Fruit fly (Drosophila melanogaster): ENCODE data around the gene Tps1.

Gene Tps1

dm6 chr2L:4377747-4378146 is 10.4 kb upstream of the Tps1 start:
- TF ChIP-seq Sin3A (optimal IDR thresholded peaks at IDR 0.05) (no peak), h (optimal IDR thresholded peaks at IDR 0.05) (no peak), insv (optimal IDR thresholded peaks at IDR 0.05) (no peak), ttk (optimal IDR thresholded peaks at IDR 0.05) (no peak), psq (optimal IDR thresholded peaks at IDR 0.05) (no peak), Myc (optimal IDR thresholded peaks at IDR 0.05) (no peak)

DNA sequence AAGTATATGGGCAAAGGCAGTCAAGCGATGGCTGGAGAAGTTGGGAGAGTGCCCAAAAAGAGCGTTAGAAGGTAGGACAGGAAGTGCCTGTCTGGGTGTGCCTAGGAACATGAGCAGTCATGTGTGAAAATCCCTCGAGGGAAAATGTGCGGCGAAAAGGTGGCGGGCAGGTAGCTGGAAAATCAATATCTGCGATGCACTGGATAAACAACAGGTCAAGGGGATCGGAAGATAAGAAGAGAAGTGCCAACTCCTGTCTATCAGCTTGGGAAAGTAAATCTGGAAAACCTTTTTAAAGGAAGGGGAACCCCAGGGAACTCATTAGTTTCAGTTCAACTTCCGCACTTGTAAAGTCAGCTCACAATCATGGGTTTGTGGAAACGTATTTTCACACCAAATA is 9.7 kb upstream of the Tps1 start:
- TF ChIP-seq Sin3A (optimal IDR thresholded peaks at IDR 0.05) (no peak), Myc (optimal IDR thresholded peaks at IDR 0.05) (no peak)

DNA sequence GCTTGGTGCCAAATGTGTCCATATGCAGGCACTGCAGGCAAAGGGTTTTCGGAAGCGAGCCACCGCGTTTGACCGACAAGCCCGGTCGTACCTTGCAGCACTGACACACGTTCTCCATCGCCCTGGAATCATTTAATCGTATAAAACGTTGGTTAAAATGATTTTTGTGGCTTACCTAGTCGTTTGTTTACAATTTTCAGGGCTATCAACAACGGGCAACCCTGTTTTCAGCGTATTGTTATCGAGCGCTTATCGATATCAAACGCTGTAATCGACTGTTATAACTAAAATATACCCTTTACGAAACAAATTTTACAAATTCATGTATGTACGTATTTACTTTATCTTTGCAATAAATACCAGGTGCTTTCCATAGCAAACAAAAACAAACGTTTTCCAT is 5.6 kb upstream of the Tps1 start, which contains the start of gene CG17612:
TSS of gene CG17612 (minus strand) at position 214 of the 400 bp plus-strand sequence.
- TF ChIP-seq Sin3A (optimal IDR thresholded peaks at IDR 0.05) (no peak), Myc (optimal IDR thresholded peaks at IDR 0.05) (no peak), insv (optimal IDR thresholded peaks at IDR 0.05) (no peak), psq (optimal IDR thresholded peaks at IDR 0.05) (no peak), ttk (optimal IDR thresholded peaks at IDR 0.05) (no peak), h (optimal IDR thresholded peaks at IDR 0.05) (no peak)

- no peak for TF ChIP-seq Sin3A (optimal IDR thresholded peaks at IDR 0.05)
- no peak for TF ChIP-seq ttk (optimal IDR thresholded peaks at IDR 0.05)
- no peak for TF ChIP-seq psq (optimal IDR thresholded peaks at IDR 0.05)
- no peak for TF ChIP-seq Myc (optimal IDR thresholded peaks at IDR 0.05)
- no peak for TF ChIP-seq insv (optimal IDR thresholded peaks at IDR 0.05)
- TF ChIP-seq h (optimal IDR thresholded peaks at IDR 0.05), result no peak
Measured at dm6 chr2L:4385387-4386279, 2.5 kb upstream of the Tps1 start, which contains the start of gene Vps53. TSS of gene Vps53 (minus strand) at chr2L:4386062.

DNA sequence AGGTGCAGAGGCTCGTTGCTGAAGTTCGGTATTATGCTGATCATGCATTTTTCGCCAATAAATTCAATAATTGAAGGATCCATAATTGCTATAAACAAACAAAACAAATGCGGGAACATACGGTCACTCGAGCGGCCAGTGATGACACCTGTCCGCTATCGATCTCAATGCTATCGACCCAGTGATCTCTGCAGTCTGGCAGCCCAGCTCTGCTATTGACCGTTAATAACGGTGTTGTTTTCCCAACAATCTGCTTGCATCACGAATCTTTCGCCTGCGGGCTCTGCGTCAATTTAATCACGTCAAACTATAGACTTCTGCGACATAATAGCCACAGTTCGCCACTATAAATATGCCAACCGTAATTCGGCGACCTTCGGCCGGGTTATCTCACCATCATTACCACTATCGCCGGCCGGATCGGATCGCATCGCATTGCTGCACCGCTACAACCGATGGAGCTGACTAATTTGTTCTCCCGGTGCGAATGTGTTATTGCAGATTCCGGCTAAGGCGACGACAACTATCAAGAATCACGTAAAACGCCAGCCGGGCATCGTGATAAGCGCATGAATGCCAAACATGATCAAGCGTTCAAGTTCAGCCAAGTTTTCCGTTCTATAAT is 1.1 kb upstream of the Tps1 start, which contains the start of gene Psf2:
TSS of gene Psf2 (minus strand) at position 431 of the 625 bp plus-strand sequence.
- TF ChIP-seq insv (optimal IDR thresholded peaks at IDR 0.05), result no peak
- no peak for TF ChIP-seq ttk (optimal IDR thresholded peaks at IDR 0.05)
- no peak for TF ChIP-seq Myc (optimal IDR thresholded peaks at IDR 0.05)
- TF ChIP-seq psq (optimal IDR thresholded peaks at IDR 0.05), result no peak
- TF ChIP-seq Sin3A (optimal IDR thresholded peaks at IDR 0.05), result no peak
- TF ChIP-seq h (optimal IDR thresholded peaks at IDR 0.05), result no peak

DNA sequence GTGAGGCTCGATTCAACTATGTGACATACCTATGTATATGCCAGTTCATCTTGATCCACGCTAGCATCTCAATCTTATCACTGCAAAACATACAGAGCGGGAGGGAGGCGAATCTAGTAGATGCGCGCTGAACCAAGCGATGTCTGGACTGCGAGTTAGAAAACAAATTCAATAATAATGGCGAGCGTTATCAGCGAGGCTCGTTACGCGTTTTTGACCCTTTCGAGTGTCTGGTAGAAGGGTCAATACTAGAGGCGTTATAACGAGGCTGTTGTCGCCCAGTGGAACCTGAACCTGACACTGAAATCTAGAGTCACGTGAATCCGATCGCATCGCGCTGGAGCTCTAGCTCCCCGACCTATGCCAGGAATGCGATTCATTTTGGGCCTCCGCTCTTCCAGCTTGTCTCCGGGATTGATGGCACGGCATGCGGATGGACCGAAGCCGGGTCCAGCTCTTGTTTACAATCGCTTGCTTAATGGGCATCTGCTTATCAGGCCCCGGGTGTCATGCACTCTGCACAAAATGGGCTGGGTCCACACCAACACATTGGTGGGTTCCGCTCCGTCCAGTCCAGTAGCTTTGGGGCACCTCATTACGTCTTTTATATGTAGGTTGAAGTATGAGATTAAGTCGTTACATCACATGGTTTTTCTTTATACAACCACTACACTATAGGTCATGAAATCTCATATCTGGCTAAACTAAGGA is 1.4 kb downstream of the Tps1 start:
- no peak for TF ChIP-seq ttk (optimal IDR thresholded peaks at IDR 0.05)
- TF ChIP-seq psq (optimal IDR thresholded peaks at IDR 0.05), result no peak
- no peak for TF ChIP-seq Sin3A (optimal IDR thresholded peaks at IDR 0.05)
- no peak for TF ChIP-seq Myc (optimal IDR thresholded peaks at IDR 0.05)
- no peak for TF ChIP-seq insv (optimal IDR thresholded peaks at IDR 0.05)
- TF ChIP-seq h (optimal IDR thresholded peaks at IDR 0.05), result no peak

DNA sequence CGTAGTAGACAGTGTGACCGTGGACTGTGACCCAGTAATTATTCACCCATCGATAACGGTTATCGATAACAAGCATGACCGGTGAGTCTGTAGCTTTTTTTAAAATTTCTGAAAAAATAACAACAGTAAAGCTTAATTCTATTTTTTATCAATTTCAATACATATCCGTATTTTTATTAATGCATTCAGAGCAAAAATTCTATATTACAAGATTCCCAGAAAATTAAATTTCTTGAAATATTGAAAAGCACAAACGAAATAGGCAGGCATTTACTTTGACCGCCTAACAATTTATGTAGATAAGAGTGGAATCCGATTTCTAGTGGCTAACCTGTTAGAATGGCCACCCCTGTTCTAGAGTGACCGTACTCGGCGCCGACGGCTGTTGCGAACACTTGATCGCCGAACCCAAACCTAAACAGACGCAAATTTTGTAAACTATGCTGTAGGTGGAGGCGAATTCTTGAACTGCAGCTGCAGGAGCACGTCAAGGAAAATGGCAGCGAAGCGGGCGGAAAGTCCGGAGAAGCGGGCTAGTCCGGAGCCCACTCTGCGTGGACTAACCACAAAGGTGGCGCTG is 5.8 kb downstream of the Tps1 start, which contains the start of gene CG3652:
TSS of gene CG3652 (minus strand) at position 35 of the 580 bp plus-strand sequence.
- no peak for TF ChIP-seq psq (optimal IDR thresholded peaks at IDR 0.05)
- TF ChIP-seq insv (optimal IDR thresholded peaks at IDR 0.05), result no peak
- TF ChIP-seq Myc (optimal IDR thresholded peaks at IDR 0.05), result no peak
- no peak for TF ChIP-seq h (optimal IDR thresholded peaks at IDR 0.05)
- no peak for TF ChIP-seq ttk (optimal IDR thresholded peaks at IDR 0.05)
- TF ChIP-seq Sin3A (optimal IDR thresholded peaks at IDR 0.05), result no peak

DNA sequence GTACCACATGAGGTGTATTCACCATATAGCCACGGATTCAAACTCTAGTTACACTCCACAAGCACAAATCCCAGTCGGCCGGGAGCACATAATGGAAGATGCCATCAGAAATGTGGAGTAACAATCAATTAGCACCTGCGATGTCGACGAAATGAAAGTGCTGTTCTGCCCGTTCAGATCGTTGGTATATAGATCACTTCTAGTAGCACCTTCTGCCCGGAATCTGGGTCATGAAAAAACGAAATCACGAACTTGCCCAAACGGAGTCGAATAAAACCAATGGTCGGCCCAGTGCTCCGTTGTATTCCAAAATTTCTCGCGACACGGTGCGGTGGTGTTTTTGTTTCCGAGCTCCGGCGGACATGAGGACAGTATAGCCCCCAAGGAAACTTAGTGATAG is 12.5 kb downstream of the Tps1 start, which contains the start of gene CG33003:
TSS of gene CG33003 (plus strand) at position 301 of the 400 bp plus-strand sequence.
- no peak for TF ChIP-seq psq (optimal IDR thresholded peaks at IDR 0.05)
- TF ChIP-seq ttk (optimal IDR thresholded peaks at IDR 0.05), result no peak
- no peak for TF ChIP-seq h (optimal IDR thresholded peaks at IDR 0.05)
- TF ChIP-seq insv (optimal IDR thresholded peaks at IDR 0.05), result no peak
- TF ChIP-seq Myc (optimal IDR thresholded peaks at IDR 0.05), result no peak

- TF ChIP-seq insv (optimal IDR thresholded peaks at IDR 0.05) (no peak), h (optimal IDR thresholded peaks at IDR 0.05) (no peak)
Measured at dm6 chr2L:4403013-4403604, 15.0 kb downstream of the Tps1 start, which contains the start of gene Dim1. TSS of gene Dim1 (plus strand) at chr2L:4403251.

dm6 chr2L:4410855-4411254 is 22.7 kb downstream of the Tps1 start, which contains the start of gene CG43055:
TSS of gene CG43055 (plus strand) at chr2L:4411155.
- no peak for TF ChIP-seq ttk (optimal IDR thresholded peaks at IDR 0.05)
- TF ChIP-seq h (optimal IDR thresholded peaks at IDR 0.05), result no peak
- TF ChIP-seq Myc (optimal IDR thresholded peaks at IDR 0.05), result no peak
- TF ChIP-seq psq (optimal IDR thresholded peaks at IDR 0.05), result no peak
- no peak for TF ChIP-seq Sin3A (optimal IDR thresholded peaks at IDR 0.05)
- no peak for TF ChIP-seq insv (optimal IDR thresholded peaks at IDR 0.05)

dm6 chr2L:4414059-4414458 is 25.9 kb downstream of the Tps1 start:
- TF ChIP-seq psq (optimal IDR thresholded peaks at IDR 0.05), result no peak
- no peak for TF ChIP-seq Sin3A (optimal IDR thresholded peaks at IDR 0.05)
- no peak for TF ChIP-seq Myc (optimal IDR thresholded peaks at IDR 0.05)
- no peak for TF ChIP-seq h (optimal IDR thresholded peaks at IDR 0.05)
- no peak for TF ChIP-seq insv (optimal IDR thresholded peaks at IDR 0.05)
- no peak for TF ChIP-seq ttk (optimal IDR thresholded peaks at IDR 0.05)

Measured in Kc167 (cell line).